Worm (Caenorhabditis elegans) whole organism, L2 larva: Measurements from ENCODE around the gene C17B7.5.

ENCODE experiments used
- R02D3.7 ChIP-seq: fragments of 150-350 bp; optimal IDR thresholded peaks from 2 replicates; lab custom pipeline; 2014; ENCODE audit warnings: missing biosample characterization, missing genetic modification characterization
- alr-1 ChIP-seq: fragments of 150-350 bp; optimal IDR thresholded peaks from 2 replicates; lab custom pipeline; 2014; ENCODE audit warnings: missing biosample characterization, missing genetic modification characterization
- blmp-1 ChIP-seq: sonication (generic microtip); optimal IDR thresholded peaks from 2 replicates; lab custom pipeline; 2017; ENCODE audit warnings: missing genetic modification characterization, mild to moderate bottlenecking, missing compliant biosample characterization, antibody characterized with exemption, moderate library complexity; ENCODE audit not compliant: insufficient read depth
- egl-27 ChIP-seq: sonication (generic microtip); optimal IDR thresholded peaks from 3 replicates; lab custom pipeline; 2017; ENCODE audit warnings: missing biosample characterization, missing genetic modification reagents, missing genetic modification characterization
- mdl-1 ChIP-seq, 2 experiments: fragments of 150-350 bp in 1 of 2; sonication (generic microtip) in 1 of 2; optimal IDR thresholded peaks; 2 replicates each; lab custom pipeline; 2017; ENCODE audit warnings: missing biosample characterization in 2 of 2, missing genetic modification characterization in 2 of 2

ce11 chrV:3308169-3308568, 25.3 kb upstream of the C17B7.5 start, which contains the start of gene srbc-3:
- TF ChIP-seq alr-1 (tag; lab: Kevin White, UChicago) (no peak), mdl-1 (tag; optimal IDR thresholded peaks at IDR 0.05; lab: Kevin White, UChicago) (no peak), egl-27 (tag; lab: Kevin White, UChicago) (no peak), blmp-1 (tag; lab: Kevin White, UChicago) (no peak), R02D3.7 (no peak)
